Worm (Caenorhabditis elegans) whole organism, L1 larva: ENCODE measurements around the gene srz-94.

Experiments
- C04F5.9 ChIP-seq: sonication (generic microtip); optimal IDR thresholded peaks from 2 replicates; lab custom pipeline; 2016; ENCODE audit warnings: missing genetic modification characterization, missing compliant biosample characterization
- C16A3.4 ChIP-seq: fragments of 150-350 bp; optimal IDR thresholded peaks from 2 replicates; lab custom pipeline; 2014; ENCODE audit warnings: missing biosample characterization, missing genetic modification characterization
- C34B4.2 ChIP-seq: sonication (generic microtip); optimal IDR thresholded peaks from 2 replicates; lab custom pipeline; 2017; ENCODE audit warnings: mild to moderate bottlenecking, missing genetic modification characterization, missing compliant biosample characterization
- F16B12.6 ChIP-seq: fragments of 150-350 bp; optimal IDR thresholded peaks from 2 replicates; lab custom pipeline; 2014; ENCODE audit warnings: missing biosample characterization, missing genetic modification characterization
- aha-1 ChIP-seq: fragments of 150-350 bp; optimal IDR thresholded peaks from 2 replicates; lab custom pipeline; 2014; ENCODE audit warnings: missing biosample characterization, missing genetic modification characterization
- ceh-8 ChIP-seq: fragments of 200-800 bp; sonication (Bioruptor generic); optimal IDR thresholded peaks from 2 replicates; lab custom pipeline; 2018; ENCODE audit warnings: mild to moderate bottlenecking, missing genetic modification characterization, moderate library complexity, missing compliant biosample characterization
- ceh-90 ChIP-seq: sonication (generic microtip); optimal IDR thresholded peaks from 2 replicates; lab custom pipeline; 2016; ENCODE audit warnings: missing genetic modification characterization, missing compliant biosample characterization
- ces-1 ChIP-seq: fragments of 150-350 bp; optimal IDR thresholded peaks from 2 replicates; lab custom pipeline; 2014; ENCODE audit warnings: missing biosample characterization, missing genetic modification reagents, missing genetic modification characterization
- efl-1 ChIP-seq, 4 experiments: fragments of 150-350 bp; optimal IDR thresholded peaks in 3 of 4; peaks in 1 of 4; 1 replicate in 1 of 4; 2 replicates in 3 of 4; lab custom pipeline; 2014; ENCODE audit warnings: missing biosample characterization in 2 of 4, missing genetic modification characterization in 2 of 4, missing genetic modification reagents in 2 of 4
- efl-3 ChIP-seq: fragments of 200-800 bp; sonication (Bioruptor generic); optimal IDR thresholded peaks from 2 replicates; lab custom pipeline; 2018; ENCODE audit warnings: mild to moderate bottlenecking, missing genetic modification characterization, missing compliant biosample characterization
- egl-27 ChIP-seq, 2 experiments: fragments of 150-350 bp in 1 of 2; sonication (generic microtip); optimal IDR thresholded peaks; 3 replicates each; lab custom pipeline; 2017 to 2018; ENCODE audit warnings: missing biosample characterization in 2 of 2, missing genetic modification characterization in 2 of 2, missing genetic modification reagents in 2 of 2
- fkh-10 ChIP-seq: sonication (generic microtip); optimal IDR thresholded peaks from 2 replicates; lab custom pipeline; 2017; ENCODE audit warnings: missing biosample characterization, missing genetic modification reagents, missing genetic modification characterization
- fkh-4 ChIP-seq: sonication (generic microtip); optimal IDR thresholded peaks from 2 replicates; lab custom pipeline; 2016; ENCODE audit warnings: missing compliant biosample characterization, missing genetic modification characterization, borderline replicate concordance
- hlh-17 ChIP-seq: fragments of 200-800 bp; sonication (Bioruptor generic); optimal IDR thresholded peaks from 2 replicates; lab custom pipeline; 2018; ENCODE audit warnings: missing genetic modification characterization, mild to moderate bottlenecking, missing compliant biosample characterization, moderate library complexity, borderline replicate concordance
- hlh-4 ChIP-seq: sonication (generic microtip); optimal IDR thresholded peaks from 2 replicates; lab custom pipeline; 2016; ENCODE audit warnings: mild to moderate bottlenecking, missing genetic modification characterization, missing compliant biosample characterization
- hpl-2 ChIP-seq: fragments of 150-350 bp; optimal IDR thresholded peaks from 2 replicates; lab custom pipeline; 2014; ENCODE audit warnings: missing biosample characterization, missing genetic modification reagents, missing genetic modification characterization
- irx-1 ChIP-seq: sonication (generic microtip); optimal IDR thresholded peaks from 2 replicates; lab custom pipeline; 2016; ENCODE audit warnings: missing genetic modification characterization, missing compliant biosample characterization
- lin-13 ChIP-seq: fragments of 150-350 bp; optimal IDR thresholded peaks from 2 replicates; lab custom pipeline; 2014; ENCODE audit warnings: missing biosample characterization, missing genetic modification reagents, missing genetic modification characterization
- lin-35 ChIP-seq, 2 experiments: fragments of 150-350 bp; optimal IDR thresholded peaks; 2 replicates each; lab custom pipeline; 2014; ENCODE audit warnings: missing biosample characterization in 2 of 2, missing genetic modification characterization in 2 of 2, missing genetic modification reagents in 2 of 2
- lsy-2 ChIP-seq, 2 experiments: fragments of 150-350 bp; optimal IDR thresholded peaks; 2 replicates each; lab custom pipeline; 2014; ENCODE audit warnings: missing biosample characterization in 2 of 2, missing genetic modification characterization in 2 of 2
- mdl-1 ChIP-seq, 2 experiments: fragments of 150-350 bp; optimal IDR thresholded peaks; 2 replicates each; lab custom pipeline; 2014 to 2017; ENCODE audit warnings: missing biosample characterization in 2 of 2, missing genetic modification characterization in 2 of 2, inconsistent platforms in 1 of 2
- mep-1 ChIP-seq: fragments of 150-350 bp; optimal IDR thresholded peaks from 2 replicates; lab custom pipeline; 2014; ENCODE audit warnings: missing biosample characterization, missing genetic modification characterization
- nhr-12 ChIP-seq: sonication (generic microtip); optimal IDR thresholded peaks from 2 replicates; lab custom pipeline; 2017; ENCODE audit warnings: missing biosample characterization, missing genetic modification characterization
- nhr-20 ChIP-seq: sonication (generic microtip); optimal IDR thresholded peaks from 2 replicates; lab custom pipeline; 2016; ENCODE audit warnings: mild to moderate bottlenecking, missing genetic modification characterization, missing compliant biosample characterization
- nhr-28 ChIP-seq: fragments of 150-350 bp; optimal IDR thresholded peaks from 2 replicates; lab custom pipeline; 2014; ENCODE audit warnings: missing biosample characterization, missing genetic modification characterization
- nhr-71 ChIP-seq: sonication (generic microtip); optimal IDR thresholded peaks from 2 replicates; lab custom pipeline; 2016; ENCODE audit warnings: mild to moderate bottlenecking, missing genetic modification characterization, moderate library complexity, missing compliant biosample characterization
- nhr-84 ChIP-seq: sonication (generic microtip); optimal IDR thresholded peaks from 2 replicates; lab custom pipeline; 2017; ENCODE audit warnings: missing biosample characterization, missing genetic modification characterization
- nhr-90 ChIP-seq: sonication (generic microtip); optimal IDR thresholded peaks from 2 replicates; lab custom pipeline; 2016; ENCODE audit warnings: mild to moderate bottlenecking, missing genetic modification characterization, missing compliant biosample characterization; ENCODE audit not compliant: poor library complexity
- pag-3 ChIP-seq: sonication (generic microtip); optimal IDR thresholded peaks from 2 replicates; lab custom pipeline; 2017; ENCODE audit warnings: missing genetic modification characterization, mild to moderate bottlenecking, missing compliant biosample characterization, antibody characterized with exemption, borderline replicate concordance; ENCODE audit not compliant: insufficient read depth
- pqm-1 ChIP-seq: sonication (generic microtip); optimal IDR thresholded peaks from 3 replicates; lab custom pipeline; 2017; ENCODE audit warnings: missing biosample characterization, missing genetic modification characterization
- snpc-4 ChIP-seq: fragments of 150-350 bp; optimal IDR thresholded peaks from 2 replicates; lab custom pipeline; 2014; ENCODE audit warnings: missing biosample characterization, missing genetic modification characterization
- snu-23 ChIP-seq: sonication (generic microtip); optimal IDR thresholded peaks from 2 replicates; lab custom pipeline; 2016; ENCODE audit warnings: missing genetic modification characterization, missing compliant biosample characterization
- sox-4 ChIP-seq: sonication (generic microtip); optimal IDR thresholded peaks from 2 replicates; lab custom pipeline; 2016; ENCODE audit warnings: missing genetic modification characterization, missing compliant biosample characterization
- sptf-1 ChIP-seq: fragments of 150-350 bp; optimal IDR thresholded peaks from 2 replicates; lab custom pipeline; 2014; ENCODE audit warnings: missing biosample characterization, missing genetic modification characterization
- tbx-2 ChIP-seq: sonication (generic microtip); optimal IDR thresholded peaks from 2 replicates; lab custom pipeline; 2016; ENCODE audit warnings: missing genetic modification characterization, missing compliant biosample characterization
- unc-130 ChIP-seq: fragments of 150-350 bp; optimal IDR thresholded peaks from 2 replicates; lab custom pipeline; 2017; ENCODE audit warnings: missing biosample characterization, missing genetic modification characterization, inconsistent platforms
- unc-30 ChIP-seq: sonication (generic microtip); optimal IDR thresholded peaks from 2 replicates; lab custom pipeline; 2017; ENCODE audit warnings: missing biosample characterization, missing genetic modification characterization
- unc-62 ChIP-seq: fragments of 150-350 bp; optimal IDR thresholded peaks from 2 replicates; lab custom pipeline; 2014; ENCODE audit warnings: missing biosample characterization, missing genetic modification reagents, missing genetic modification characterization
- unc-98 ChIP-seq: fragments of 200-800 bp; sonication (Bioruptor generic); IDR thresholded peaks from 2 replicates; pipeline ENCODE4 v1.3.6; 2022; ENCODE audit warnings: missing genetic modification characterization, missing compliant biosample characterization
- xbp-1 ChIP-seq: sonication (generic microtip); optimal IDR thresholded peaks from 2 replicates; lab custom pipeline; 2016; ENCODE audit warnings: missing genetic modification characterization, missing compliant biosample characterization
- zag-1 ChIP-seq: fragments of 150-350 bp; optimal IDR thresholded peaks from 2 replicates; lab custom pipeline; 2014; ENCODE audit warnings: missing biosample characterization, missing genetic modification characterization
- ztf-11 ChIP-seq, 2 experiments: sonication (generic microtip); optimal IDR thresholded peaks; 2 replicates each; lab custom pipeline; 2016 to 2017; ENCODE audit warnings: missing genetic modification characterization in 2 of 2, missing biosample characterization in 1 of 2, missing compliant biosample characterization in 1 of 2

srz-94 gene

DNA sequence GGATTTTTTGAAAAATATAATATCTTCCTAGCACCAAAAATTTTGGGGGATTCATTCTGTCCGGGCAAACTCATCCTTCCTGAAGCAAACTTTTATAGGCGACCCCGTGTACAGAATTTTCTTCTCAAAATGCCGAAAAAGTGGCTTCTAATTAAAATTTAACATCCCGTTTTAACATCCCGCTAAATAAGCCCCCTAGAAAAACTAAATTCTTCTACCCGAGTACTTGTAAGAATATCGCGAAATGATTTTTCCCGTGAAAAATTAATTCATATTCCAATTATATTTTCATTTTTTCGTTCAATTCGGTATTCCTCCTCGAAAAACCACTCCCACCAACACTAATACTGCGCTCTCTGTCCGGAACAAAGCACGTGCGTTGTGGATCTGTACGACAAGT, 33.1 kb upstream of the srz-94 start, which contains the start of gene T05E12.8:
Gene T05E12.8 (plus strand): TSS at position 301 of the 400 bp plus-strand sequence.
- no peak for TF ChIP-seq C34B4.2
- no peak for TF ChIP-seq efl-1 (optimal IDR thresholded peaks at IDR 0.05; lab: Kevin White, UChicago)
- TF ChIP-seq efl-1 (GFP tag; optimal IDR thresholded peaks at IDR 0.05 in 1 of 2; lab: Kevin White, UChicago), result peak in 1 of 2 experiments; percentile 65
- TF ChIP-seq, all 84 proteins: peak for 1

DNA sequence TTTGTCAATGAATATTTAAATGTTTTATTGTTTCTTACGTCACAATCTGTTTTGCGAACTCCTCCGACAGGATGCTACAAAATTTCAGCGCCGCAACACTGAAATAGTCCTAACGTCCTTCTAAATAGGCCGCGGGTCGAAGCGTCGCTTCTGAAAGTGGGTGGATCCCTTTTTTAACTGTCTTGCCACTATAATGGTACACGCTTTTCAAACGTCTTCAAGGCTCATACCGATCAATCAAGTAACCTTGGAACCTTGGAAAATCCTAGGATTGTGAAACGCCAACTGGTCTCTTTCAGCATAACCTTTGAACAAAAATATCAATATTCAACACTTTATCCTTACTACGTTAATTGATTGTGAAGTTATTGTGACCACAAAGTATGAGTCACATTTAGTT, 30.9 kb upstream of the srz-94 start:
- TF ChIP-seq pqm-1 (tag; lab: Kevin White, UChicago) (no peak), unc-130 (tag; lab: Kevin White, UChicago) (no peak), tbx-2 (tag; lab: Kevin White, UChicago) (no peak), lin-35 (GFP tag; optimal IDR thresholded peaks at IDR 0.05; lab: Kevin White, UChicago) (no peak)

DNA sequence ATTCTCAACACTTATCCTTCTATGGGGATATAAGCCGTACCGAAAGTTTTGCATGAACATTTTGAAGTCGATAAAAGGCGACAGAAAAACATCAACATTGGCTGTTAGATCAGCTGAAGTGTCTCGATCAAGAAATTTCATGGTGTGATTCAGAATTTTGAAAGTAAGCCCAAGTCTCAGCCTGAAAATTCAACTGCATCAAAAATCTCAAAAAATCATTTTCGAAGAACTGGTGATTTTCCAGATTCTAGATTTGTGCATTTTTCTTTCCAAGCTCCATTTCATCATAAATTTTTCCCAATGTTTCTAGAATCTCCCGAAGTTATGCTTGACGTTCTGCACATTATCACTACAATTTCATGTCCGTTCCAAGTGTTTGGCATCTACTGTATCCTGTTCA, 28.9 kb upstream of the srz-94 start, which contains the start of gene srh-255:
Gene srh-255 (plus strand): TSS at position 301 of the 400 bp plus-strand sequence.
- TF ChIP-seq aha-1 (tag; lab: Kevin White, UChicago), result no peak
- no peak for TF ChIP-seq sptf-1
- TF ChIP-seq C16A3.4 (tag; lab: Kevin White, UChicago), result no peak
- TF ChIP-seq lsy-2 (tag; optimal IDR thresholded peaks at IDR 0.05; lab: Kevin White, UChicago), result no peak
- no peak for TF ChIP-seq zag-1 (tag; lab: Kevin White, UChicago)
- TF ChIP-seq irx-1 (tag; lab: Kevin White, UChicago), result no peak
- no peak for TF ChIP-seq unc-62 (GFP tag; lab: Kevin White, UChicago)
- no peak for TF ChIP-seq mep-1 (tag; lab: Kevin White, UChicago)
- TF ChIP-seq egl-27 (tag; optimal IDR thresholded peaks at IDR 0.05; lab: Kevin White, UChicago), result no peak
- TF ChIP-seq snpc-4 (tag; lab: Kevin White, UChicago), result no peak
- TF ChIP-seq ceh-90, result no peak
- TF ChIP-seq F16B12.6 (tag; lab: Kevin White, UChicago), result no peak
- TF ChIP-seq nhr-20 (tag; lab: Kevin White, UChicago), result no peak
- TF ChIP-seq lin-13 (GFP tag; lab: Kevin White, UChicago), result no peak
- no peak for TF ChIP-seq unc-30 (tag; lab: Kevin White, UChicago)

DNA sequence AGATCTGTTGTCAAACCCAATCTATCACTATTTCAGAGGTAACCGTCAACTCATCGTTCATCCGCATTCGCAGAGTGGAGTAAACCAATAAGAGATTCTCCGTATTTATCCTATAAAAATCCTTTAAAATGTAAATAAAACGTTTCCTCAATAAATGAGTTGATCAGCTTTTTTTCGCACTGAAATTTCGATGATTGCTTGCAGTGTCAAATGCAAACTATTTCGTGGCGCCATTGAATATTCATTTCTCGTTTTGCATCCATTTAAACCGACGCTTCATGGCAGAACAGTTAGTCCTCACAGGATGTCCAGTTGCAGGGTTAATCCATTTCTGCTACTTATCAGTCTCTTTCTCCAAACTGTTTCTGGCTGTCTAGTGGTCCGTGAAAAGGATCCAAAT, 25.8 kb upstream of the srz-94 start, which contains the start of gene F28B1.9:
Gene F28B1.9 (plus strand): TSS at position 301 of the 400 bp plus-strand sequence.
- TF ChIP-seq hlh-4 (tag; lab: Kevin White, UChicago) (no peak), ztf-11 (tag; optimal IDR thresholded peaks at IDR 0.05; lab: Kevin White, UChicago) (no peak), lin-35 (GFP tag; optimal IDR thresholded peaks at IDR 0.05; lab: Kevin White, UChicago) (no peak), efl-3 (no peak), fkh-10 (GFP tag; lab: Kevin White, UChicago) (no peak), nhr-71 (no peak), nhr-28 (no peak), C16A3.4 (tag; lab: Kevin White, UChicago) (no peak), fkh-4 (tag; lab: Kevin White, UChicago) (no peak), nhr-90 (tag; lab: Kevin White, UChicago) (no peak), hpl-2 (GFP tag; lab: Kevin White, UChicago) (no peak), mdl-1 (tag; optimal IDR thresholded peaks at IDR 0.05; lab: Kevin White, UChicago) (no peak), hlh-17 (GFP tag; lab: Kevin White, UChicago) (no peak)

DNA sequence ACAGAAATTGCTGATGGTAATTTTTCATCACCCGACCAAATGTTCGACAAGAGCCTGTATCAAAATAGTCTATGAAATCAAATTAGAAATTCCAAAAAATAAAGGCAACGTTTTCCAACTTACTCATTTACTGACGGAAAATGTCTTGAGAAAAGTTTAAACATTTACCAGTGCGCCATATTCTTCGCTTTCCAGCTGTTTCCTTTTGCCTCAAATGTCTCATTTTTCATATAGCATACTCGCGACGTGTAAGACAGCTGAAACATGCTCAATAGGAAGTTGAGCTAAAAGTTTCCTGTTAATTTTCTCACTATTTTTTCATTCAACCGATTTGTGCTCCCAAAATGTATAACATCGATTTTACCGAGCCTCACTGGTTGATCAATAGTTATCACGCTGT, 24.2 kb upstream of the srz-94 start, which contains the start of gene sri-66:
Gene sri-66 (plus strand): TSS at position 301 of the 400 bp plus-strand sequence.
- no peak for TF ChIP-seq ceh-8 (GFP tag; lab: Kevin White, UChicago)
- no peak for TF ChIP-seq xbp-1 (tag; lab: Kevin White, UChicago)
- no peak for TF ChIP-seq efl-1 (optimal IDR thresholded peaks at IDR 0.05; lab: Kevin White, UChicago)
- no peak for TF ChIP-seq efl-1 (GFP tag; optimal IDR thresholded peaks at IDR 0.05 in 1 of 2; lab: Kevin White, UChicago)
- no peak for TF ChIP-seq snu-23 (GFP tag; lab: Kevin White, UChicago)
- TF ChIP-seq hlh-17 (GFP tag; lab: Kevin White, UChicago), result no peak
- TF ChIP-seq nhr-84 (tag; lab: Kevin White, UChicago), result no peak
- TF ChIP-seq mdl-1 (tag; optimal IDR thresholded peaks at IDR 0.05; lab: Kevin White, UChicago), result no peak
- TF ChIP-seq pag-3, result no peak
- no peak for TF ChIP-seq nhr-12 (tag; lab: Kevin White, UChicago)
- no peak for TF ChIP-seq F16B12.6 (tag; lab: Kevin White, UChicago)
- no peak for TF ChIP-seq C04F5.9 (tag; lab: Kevin White, UChicago)
- TF ChIP-seq aha-1 (tag; lab: Kevin White, UChicago), result no peak
- no peak for TF ChIP-seq hpl-2 (GFP tag; lab: Kevin White, UChicago)
- no peak for TF ChIP-seq unc-98
- no peak for TF ChIP-seq sox-4 (tag; lab: Kevin White, UChicago)
- TF ChIP-seq fkh-10 (GFP tag; lab: Kevin White, UChicago), result no peak
- no peak for TF ChIP-seq ces-1 (GFP tag; lab: Kevin White, UChicago)
